Fruit fly (Drosophila melanogaster) whole organism, embryonic: ENCODE data around the gene Peritrophin-15a.

ENCODE experiments used
- CG10321 ChIP-seq: fragments of 200-800 bp; sonication (Bioruptor generic); IDR thresholded peaks from 2 replicates; pipeline ENCODE4 v1.3.6; 2022; ENCODE audit warnings: missing biosample characterization, missing genetic modification characterization
- CG10979 ChIP-seq: fragments of 200-800 bp; sonication (Bioruptor generic); optimal IDR thresholded peaks from 2 replicates; lab custom pipeline; 2018; ENCODE audit warnings: missing biosample characterization, mild to moderate bottlenecking, missing genetic modification characterization, moderate library complexity
- CG11695 ChIP-seq: fragments of 200-800 bp; sonication (Bioruptor generic); IDR thresholded peaks from 3 replicates; pipeline ENCODE4 v1.3.6; 2022; ENCODE audit warnings: missing biosample characterization, missing genetic modification characterization
- CG12659 ChIP-seq: fragments of 200-800 bp; sonication (Bioruptor generic); optimal IDR thresholded peaks from 3 replicates; lab custom pipeline; 2017; ENCODE audit warnings: mild to moderate bottlenecking, missing biosample characterization, missing genetic modification reagents, missing genetic modification characterization
- CG13424 ChIP-seq: fragments of 200-800 bp; sonication (Bioruptor generic); optimal IDR thresholded peaks from 2 replicates; lab custom pipeline; 2019; ENCODE audit warnings: missing biosample characterization, mild to moderate bottlenecking, missing genetic modification characterization, moderate library complexity
- CG17361 ChIP-seq: fragments of 200-800 bp; sonication (Bioruptor generic); IDR thresholded peaks from 3 replicates; pipeline ENCODE4 v1.3.6; 2022; ENCODE audit warnings: missing biosample characterization, missing genetic modification characterization
- CG2889 ChIP-seq: fragments of 200-800 bp; sonication (Bioruptor generic); IDR thresholded peaks from 3 replicates; pipeline ENCODE4 v1.3.6; 2022; ENCODE audit warnings: missing biosample characterization, missing genetic modification characterization
- CG30403 ChIP-seq: fragments of 200-800 bp; sonication (Bioruptor generic); optimal IDR thresholded peaks from 3 replicates; lab custom pipeline; 2016; ENCODE audit warnings: missing biosample characterization, missing genetic modification characterization
- CG31441 ChIP-seq: fragments of 200-800 bp; sonication (Bioruptor generic); IDR thresholded peaks from 2 replicates; pipeline ENCODE4 v1.3.6; 2022; ENCODE audit warnings: missing biosample characterization, missing genetic modification characterization
- CG32532 ChIP-seq: fragments of 200-800 bp; sonication (Bioruptor generic); IDR thresholded peaks from 2 replicates; pipeline ENCODE4 v1.3.6; 2022; ENCODE audit warnings: missing biosample characterization, missing genetic modification characterization
- CG34224 ChIP-seq: fragments of 200-800 bp; sonication (Bioruptor generic); IDR thresholded peaks from 3 replicates; pipeline ENCODE4 v1.3.6; 2022; ENCODE audit warnings: missing biosample characterization, missing genetic modification characterization; ENCODE audit not compliant: partially characterized antibody
- CG3838 ChIP-seq: fragments of 200-800 bp; sonication (Bioruptor generic); optimal IDR thresholded peaks from 3 replicates; lab custom pipeline; 2016; ENCODE audit warnings: missing biosample characterization, missing genetic modification characterization
- CG4730 ChIP-seq: fragments of 200-800 bp; sonication (Bioruptor generic); IDR thresholded peaks from 2 replicates; pipeline ENCODE4 v1.3.6; 2022; ENCODE audit warnings: missing biosample characterization, missing genetic modification characterization
- CG8924 ChIP-seq: fragments of 200-800 bp; optimal IDR thresholded peaks from 3 replicates; lab custom pipeline; 2019; ENCODE audit warnings: missing biosample characterization, mild to moderate bottlenecking, missing genetic modification characterization, moderate library complexity
- CG9437 ChIP-seq: fragments of 200-800 bp; sonication (Bioruptor generic); optimal IDR thresholded peaks from 2 replicates; lab custom pipeline; 2018; ENCODE audit warnings: missing biosample characterization, mild to moderate bottlenecking, missing genetic modification characterization
- CG9609 ChIP-seq: fragments of 200-800 bp; sonication (Bioruptor generic); optimal IDR thresholded peaks from 3 replicates; lab custom pipeline; 2016; ENCODE audit warnings: missing biosample characterization, missing genetic modification characterization
- D ChIP-seq, 2 experiments: fragments of 200-800 bp in 1 of 2; fragments of >200 bp in 1 of 2; sonication (Bioruptor generic) in 1 of 2; optimal IDR thresholded peaks; 2 replicates in 1 of 2; 3 replicates in 1 of 2; lab custom pipeline; 2017; ENCODE audit warnings: mild to moderate bottlenecking in 1 of 2, missing biosample characterization in 1 of 2, missing genetic modification characterization in 1 of 2, missing genetic modification reagents in 1 of 2
- Dip2 ChIP-seq: fragments of 200-800 bp; sonication (Bioruptor generic); IDR thresholded peaks from 2 replicates; pipeline ENCODE4 v1.3.6; 2022; ENCODE audit warnings: missing biosample characterization, missing genetic modification characterization
- Fer3 ChIP-seq: fragments of 200-800 bp; sonication (Bioruptor generic); optimal IDR thresholded peaks from 2 replicates; lab custom pipeline; 2018; ENCODE audit warnings: missing biosample characterization, mild to moderate bottlenecking, missing genetic modification characterization, moderate library complexity
- GATAe ChIP-seq: fragments of 200-800 bp; sonication (Bioruptor generic); conservative IDR thresholded peaks from 2 replicates; pipeline ENCODE4 v1.3.6; 2022; ENCODE audit warnings: missing biosample characterization, missing genetic modification characterization
- HLH54F ChIP-seq: fragments of 200-800 bp; sonication (Bioruptor generic); optimal IDR thresholded peaks from 3 replicates; lab custom pipeline; 2016; ENCODE audit warnings: missing biosample characterization, missing genetic modification characterization
- HLHmδ ChIP-seq: fragments of 200-800 bp; sonication (Bioruptor generic); optimal IDR thresholded peaks from 2 replicates; lab custom pipeline; 2018; ENCODE audit warnings: missing biosample characterization, mild to moderate bottlenecking, missing genetic modification characterization, moderate library complexity
- HmgD ChIP-seq: fragments of 200-800 bp; sonication (Bioruptor generic); optimal IDR thresholded peaks from 3 replicates; lab custom pipeline; 2016; ENCODE audit warnings: missing biosample characterization, missing genetic modification characterization
- Hr39 ChIP-seq: fragments of >200 bp; optimal IDR thresholded peaks from 2 replicates; lab custom pipeline; 2017
- Hr51 ChIP-seq, 2 experiments: fragments of 200-800 bp; sonication (Bioruptor generic); optimal IDR thresholded peaks; 2 replicates in 1 of 2; 3 replicates in 1 of 2; lab custom pipeline; 2016 to 2018; ENCODE audit warnings: missing biosample characterization in 2 of 2, missing genetic modification characterization in 2 of 2, mild to moderate bottlenecking in 1 of 2, moderate library complexity in 1 of 2
- MBD-R2 ChIP-seq: fragments of 200-800 bp; sonication (Bioruptor generic); IDR thresholded peaks from 2 replicates; pipeline ENCODE4 v1.3.6; 2022; ENCODE audit warnings: missing biosample characterization, missing genetic modification characterization
- Max ChIP-seq: fragments of 200-800 bp; sonication (Bioruptor generic); optimal IDR thresholded peaks from 2 replicates; lab custom pipeline; 2016; ENCODE audit warnings: missing biosample characterization, mild to moderate bottlenecking, missing genetic modification characterization
- Six4 ChIP-seq: fragments of 200-800 bp; sonication (Bioruptor generic); optimal IDR thresholded peaks from 2 replicates; lab custom pipeline; 2016; ENCODE audit warnings: missing biosample characterization, missing genetic modification characterization
- Sox100B ChIP-seq: fragments of 200-800 bp; sonication (Bioruptor generic); optimal IDR thresholded peaks from 3 replicates; lab custom pipeline; 2018; ENCODE audit warnings: missing biosample characterization, mild to moderate bottlenecking, missing genetic modification characterization
- Sox102F ChIP-seq: fragments of 200-800 bp; sonication (Bioruptor generic); optimal IDR thresholded peaks from 2 replicates; lab custom pipeline; 2018; ENCODE audit warnings: missing biosample characterization, mild to moderate bottlenecking, missing genetic modification characterization, moderate library complexity
- Xrp1 ChIP-seq: fragments of 200-800 bp; sonication (Bioruptor generic); IDR thresholded peaks from 2 replicates; pipeline ENCODE4 v1.3.6; 2022; ENCODE audit warnings: missing biosample characterization, missing genetic modification characterization
- chinmo ChIP-seq: fragments of 200-800 bp; sonication (Bioruptor generic); IDR thresholded peaks from 4 replicates; pipeline ENCODE4 v1.3.6; 2022; ENCODE audit warnings: missing biosample characterization, missing genetic modification characterization; ENCODE audit not compliant: partially characterized antibody
- corto ChIP-seq: fragments of 200-800 bp; sonication (Bioruptor generic); optimal IDR thresholded peaks from 2 replicates; lab custom pipeline; 2016; ENCODE audit warnings: missing biosample characterization, mild to moderate bottlenecking, missing genetic modification characterization, moderate library complexity
- dpn ChIP-seq, 2 experiments: fragments of 200-800 bp; sonication (Bioruptor generic); optimal IDR thresholded peaks; 3 replicates each; lab custom pipeline; 2016; ENCODE audit warnings: missing biosample characterization in 2 of 2, missing genetic modification characterization in 2 of 2
- emc ChIP-seq: fragments of 200-800 bp; sonication (Bioruptor generic); optimal IDR thresholded peaks from 2 replicates; lab custom pipeline; 2016; ENCODE audit warnings: missing biosample characterization, missing genetic modification characterization
- gcm2 ChIP-seq: fragments of 200-800 bp; sonication (Bioruptor generic); optimal IDR thresholded peaks from 2 replicates; lab custom pipeline; 2016; ENCODE audit warnings: missing biosample characterization, missing genetic modification characterization
- hb ChIP-seq: fragments of 200-800 bp; sonication (Bioruptor generic); IDR thresholded peaks from 3 replicates; pipeline ENCODE4 v1.3.6; 2022; ENCODE audit warnings: missing biosample characterization, missing genetic modification characterization; ENCODE audit not compliant: partially characterized antibody
- kay ChIP-seq: fragments of 200-800 bp; sonication (Bioruptor generic); optimal IDR thresholded peaks from 2 replicates; lab custom pipeline; 2016; ENCODE audit warnings: missing biosample characterization, missing genetic modification characterization
- lbe ChIP-seq: fragments of 200-800 bp; sonication (Bioruptor generic); optimal IDR thresholded peaks from 2 replicates; lab custom pipeline; 2016; ENCODE audit warnings: missing biosample characterization, mild to moderate bottlenecking, missing genetic modification characterization
- lola ChIP-seq, 3 experiments: fragments of >200 bp in 2 of 3; fragments of 200-800 bp in 1 of 3; sonication (Bioruptor generic) in 1 of 3; optimal IDR thresholded peaks; 2 replicates each; lab custom pipeline; 2017 to 2019; ENCODE audit warnings: missing biosample characterization in 3 of 3, missing genetic modification characterization in 3 of 3, mild to moderate bottlenecking in 1 of 3, moderate library complexity in 1 of 3
- pfk ChIP-seq: fragments of 200-800 bp; sonication (Bioruptor generic); optimal IDR thresholded peaks from 2 replicates; lab custom pipeline; 2018; ENCODE audit warnings: missing biosample characterization, mild to moderate bottlenecking, missing genetic modification characterization, moderate library complexity
- pho ChIP-seq: fragments of 200-800 bp; sonication (Bioruptor generic); optimal IDR thresholded peaks from 2 replicates; lab custom pipeline; 2016; ENCODE audit warnings: missing biosample characterization, missing genetic modification characterization
- pros ChIP-seq: fragments of 200-800 bp; sonication (Bioruptor generic); optimal IDR thresholded peaks from 3 replicates; lab custom pipeline; 2019; ENCODE audit warnings: missing biosample characterization, mild to moderate bottlenecking, missing genetic modification characterization, moderate library complexity
- rib ChIP-seq: fragments of 200-800 bp; sonication (Bioruptor generic); IDR thresholded peaks from 2 replicates; pipeline ENCODE4 v1.3.6; 2022; ENCODE audit warnings: missing biosample characterization, missing genetic modification characterization
- row ChIP-seq: fragments of 200-800 bp; sonication (Bioruptor generic); IDR thresholded peaks from 3 replicates; pipeline ENCODE4 v1.3.6; 2022; ENCODE audit warnings: missing biosample characterization, missing genetic modification characterization
- sens ChIP-seq: fragments of 200-800 bp; sonication (Bioruptor generic); peaks from one replicate; lab custom pipeline; 2016; ENCODE audit warnings: missing biosample characterization, missing genetic modification characterization
- trh ChIP-seq: fragments of 200-800 bp; sonication (Bioruptor generic); optimal IDR thresholded peaks from 2 replicates; lab custom pipeline; 2016; ENCODE audit warnings: missing biosample characterization, missing genetic modification characterization

Peritrophin-15a gene

dm6 chr2L:8361204-8361952 lies 34.5 kb downstream of the Peritrophin-15a start (continued):
- peak; percentile 20 for TF ChIP-seq CG12659 (GFP tag; lab: Kevin White, UChicago)
- peak; percentile 51 for TF ChIP-seq pros (GFP tag; lab: Kevin White, UChicago)
- TF ChIP-seq row (GFP tag; lab: Robert Waterston, UW) = peak; percentile 41; the same call in 2 of the 3 replicates
- TF ChIP-seq CG4730 (GFP tag; lab: Robert Waterston, UW) = no peak
- 0 out of 2 replicates have a peak, but pooled peaks have one; percentile 20 for TF ChIP-seq CG31441 (GFP tag; lab: Robert Waterston, UW)
- peak; percentile 20; the same call in 1 of the 2 replicates for TF ChIP-seq MBD-R2
- TF ChIP-seq CG30403 (GFP tag; lab: Kevin White, UChicago) = peak; percentile 40
- TF ChIP-seq Fer3 (tag; lab: Kevin White, UChicago) = peak; percentile 16
- peak; percentile 16 for TF ChIP-seq CG13424 (tag; lab: Kevin White, UChicago)
- peak; percentile 6 for TF ChIP-seq Max (GFP tag; lab: Kevin White, UChicago)
- TF ChIP-seq CG17361 (GFP tag; lab: Robert Waterston, UW) = peak; percentile 35; the same call in 2 of the 3 replicates
- peak; percentile 20 for TF ChIP-seq CG8924 (tag; lab: Kevin White, UChicago)
- TF ChIP-seq CG10979 (tag; lab: Kevin White, UChicago) = peak; percentile 35
- TF ChIP-seq lbe (GFP tag; lab: Kevin White, UChicago) = peak; percentile 26
- TF ChIP-seq pfk = peak; percentile 12
- peak; percentile 20 for TF ChIP-seq Sox102F (GFP tag; lab: Kevin White, UChicago)
- no peak for TF ChIP-seq CG11695 (GFP tag; lab: Robert Waterston, UW)
- TF ChIP-seq pho (GFP tag; lab: Kevin White, UChicago) = peak; percentile 15
- peak in 1 of 2 experiments; percentile 7 for TF ChIP-seq Hr51 (GFP tag; optimal IDR thresholded peaks at IDR 0.05; lab: Kevin White, UChicago)
- TF ChIP-seq Sox100B (GFP tag; lab: Kevin White, UChicago) = peak; percentile 10
- no peak for TF ChIP-seq Xrp1
- no peak for TF ChIP-seq D (optimal IDR thresholded peaks at IDR 0.05; lab: Kevin White, UChicago)
- TF ChIP-seq D (GFP tag; optimal IDR thresholded peaks at IDR 0.05; lab: Kevin White, UChicago) = peak; percentile 46

- no peak for TF ChIP-seq CG34224 (GFP tag; lab: Robert Waterston, UW)
- TF ChIP-seq gcm2 = no peak
- TF ChIP-seq chinmo (GFP tag; lab: Robert Waterston, UW) = 0 out of 4 replicates have a peak, but pooled peaks have one; percentile 46
- 0 out of 2 replicates have a peak, but pooled peaks have one; percentile 29 for TF ChIP-seq CG10321 (GFP tag; lab: Robert Waterston, UW)
- no peak for TF ChIP-seq GATAe (GFP tag; lab: Robert Waterston, UW)
- peak; percentile 35 for TF ChIP-seq kay (GFP tag; lab: Kevin White, UChicago)
- TF ChIP-seq HLH54F (GFP tag; lab: Kevin White, UChicago) = no peak
- no peak for TF ChIP-seq hb (GFP tag; lab: Robert Waterston, UW)
- TF ChIP-seq HmgD (GFP tag; lab: Kevin White, UChicago) = no peak
- no peak for TF ChIP-seq Hr39
- TF ChIP-seq CG3838 (GFP tag; lab: Kevin White, UChicago) = no peak
- no peak for TF ChIP-seq trh
- TF ChIP-seq rib = no peak
- TF ChIP-seq CG9437 = peak; percentile 91
Observed at dm6 chr2L:8355419-8355818, 40.5 kb downstream of the Peritrophin-15a start.

- peak; percentile 29 for TF ChIP-seq sens (GFP tag; lab: Kevin White, UChicago)
- TF ChIP-seq CG2889 (GFP tag; lab: Robert Waterston, UW) = no peak
- no peak for TF ChIP-seq HLHmδ
- no peak for TF ChIP-seq lola (GFP tag; optimal IDR thresholded peaks at IDR 0.05; lab: Kevin White, UChicago)
- TF ChIP-seq Six4 (GFP tag; lab: Kevin White, UChicago) = no peak
- no peak for TF ChIP-seq pros (GFP tag; lab: Kevin White, UChicago)
- TF ChIP-seq emc (GFP tag; lab: Kevin White, UChicago) = no peak
- TF ChIP-seq Dip2 (GFP tag; lab: Robert Waterston, UW) = no peak
- TF ChIP-seq CG9609 = no peak
- TF ChIP-seq corto (GFP tag; lab: Kevin White, UChicago) = peak; percentile 51
- TF ChIP-seq GATAe (GFP tag; lab: Robert Waterston, UW) = 0 out of 2 replicates have a peak, but pooled peaks have one; percentile 26
- TF ChIP-seq CG34224 (GFP tag; lab: Robert Waterston, UW) = no peak
- TF ChIP-seq CG32532 = peak; percentile 7; the same call in 1 of the 2 replicates
- TF ChIP-seq dpn (GFP tag; optimal IDR thresholded peaks at IDR 0.05; lab: Kevin White, UChicago) = no peak
Observed at dm6 chr2L:8351864-8352263, 44.0 kb downstream of the Peritrophin-15a start, which contains the start of gene Mur29B. TSS of gene Mur29B (plus strand) at chr2L:8352187.
